Worm (Caenorhabditis elegans) whole organism, late embryonic: Measurements from ENCODE around the gene kmo-2.

Experiments
- Y22D7AL.16 ChIP-seq: sonication (generic microtip); optimal IDR thresholded peaks from 2 replicates; lab custom pipeline; 2016; ENCODE audit warnings: missing genetic modification characterization, missing compliant biosample characterization
- ama-1 ChIP-seq: fragments of 150-350 bp; optimal IDR thresholded peaks from 2 replicates; lab custom pipeline; 2014
- ceh-2 ChIP-seq: sonication (generic microtip); optimal IDR thresholded peaks from 2 replicates; lab custom pipeline; 2016; ENCODE audit warnings: missing genotype, missing genetic modification characterization, missing compliant biosample characterization
- ceh-6 ChIP-seq: fragments of 200-800 bp; sonication (Bioruptor generic); optimal IDR thresholded peaks from 2 replicates; lab custom pipeline; 2018; ENCODE audit warnings: mild to moderate bottlenecking, missing genetic modification characterization, missing compliant biosample characterization
- dve-1 ChIP-seq: sonication (generic microtip); optimal IDR thresholded peaks from 2 replicates; lab custom pipeline; 2017; ENCODE audit warnings: antibody characterized with exemption, mild to moderate bottlenecking, missing genetic modification characterization, missing compliant biosample characterization
- elt-4 ChIP-seq: sonication (generic microtip); optimal IDR thresholded peaks from 2 replicates; lab custom pipeline; 2016; ENCODE audit warnings: missing genetic modification characterization, missing compliant biosample characterization
- gmeb-2 ChIP-seq: sonication (generic microtip); optimal IDR thresholded peaks from 2 replicates; lab custom pipeline; 2016; ENCODE audit warnings: missing genetic modification characterization, inconsistent platforms, missing compliant biosample characterization
- hlh-30 ChIP-seq: sonication (generic microtip); optimal IDR thresholded peaks from 2 replicates; lab custom pipeline; 2017; ENCODE audit warnings: antibody characterized with exemption, missing genetic modification characterization, missing compliant biosample characterization; ENCODE audit not compliant: insufficient read depth
- nfya-1 ChIP-seq: sonication (generic microtip); optimal IDR thresholded peaks from 2 replicates; lab custom pipeline; 2017; ENCODE audit warnings: missing genetic modification characterization, mild to moderate bottlenecking, missing compliant biosample characterization, antibody characterized with exemption, moderate library complexity
- nhr-232 ChIP-seq: sonication (generic microtip); optimal IDR thresholded peaks from 2 replicates; lab custom pipeline; 2016; ENCODE audit warnings: missing genetic modification characterization, missing compliant biosample characterization
- pha-2 ChIP-seq: sonication (generic microtip); optimal IDR thresholded peaks from 2 replicates; lab custom pipeline; 2017; ENCODE audit warnings: mild to moderate bottlenecking, missing genetic modification characterization, missing compliant biosample characterization
- pha-4 ChIP-seq: fragments of 150-350 bp; optimal IDR thresholded peaks from 2 replicates; lab custom pipeline; 2018; ENCODE audit warnings: missing biosample characterization, missing genetic modification reagents, missing genetic modification characterization
- pqm-1 ChIP-seq: sonication (generic microtip); optimal IDR thresholded peaks from 2 replicates; lab custom pipeline; 2016; ENCODE audit warnings: missing genetic modification characterization, missing compliant biosample characterization
- unc-86 ChIP-seq: sonication (generic microtip); optimal IDR thresholded peaks from 2 replicates; lab custom pipeline; 2016; ENCODE audit warnings: missing genetic modification characterization, missing compliant biosample characterization

DNA sequence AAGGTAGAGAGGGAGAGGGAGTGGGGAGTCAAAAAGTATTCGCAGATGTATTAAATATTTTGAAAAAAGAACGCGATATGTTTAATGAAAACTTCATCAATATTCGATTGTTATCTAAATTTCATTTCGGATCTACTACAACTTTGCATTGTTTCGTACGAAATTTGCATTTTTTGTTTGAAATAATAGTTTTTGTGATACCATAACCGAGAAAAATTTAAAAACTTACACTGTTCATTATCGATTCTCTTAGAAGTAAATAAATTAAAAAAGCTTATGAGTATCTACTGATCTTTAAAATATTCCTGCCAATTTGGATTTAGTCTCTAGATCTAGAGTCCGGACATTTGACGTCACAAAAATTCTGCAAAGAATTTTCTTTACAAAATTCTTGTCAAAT, 11.9 kb upstream of the kmo-2 start, which contains the start of gene R07B7.9:
- TF ChIP-seq unc-86 (tag; lab: Kevin White, UChicago) (no peak), dve-1 (tag; lab: Kevin White, UChicago) (no peak), gmeb-2 (tag; lab: Kevin White, UChicago) (no peak), nhr-232 (tag; lab: Kevin White, UChicago) (no peak), ama-1 (lab: Kevin White, UChicago) (no peak), pha-2 (tag; lab: Kevin White, UChicago) (no peak), nfya-1 (no peak), ceh-6 (GFP tag; lab: Kevin White, UChicago) (no peak), pqm-1 (tag; lab: Kevin White, UChicago) (no peak), hlh-30 (no peak), Y22D7AL.16 (tag; lab: Kevin White, UChicago) (no peak), pha-4 (tag; lab: Kevin White, UChicago) (no peak), ceh-2 (tag; lab: Kevin White, UChicago) (no peak), elt-4 (tag; lab: Kevin White, UChicago) (no peak)
